Fruit fly (Drosophila melanogaster) whole organism, embryonic: ENCODE results near the gene TyrRS.
A peak's percentile ranks its signal among the peaks of the same experiment; 100 is the strongest.

Source experiments
- ATbp ChIP-seq: fragments of 200-800 bp; sonication (Bioruptor generic); optimal IDR thresholded peaks from 2 replicates; lab custom pipeline; 2017; ENCODE audit warnings: missing biosample characterization, mild to moderate bottlenecking, missing genetic modification characterization, missing genetic modification reagents
- Ada2b ChIP-seq: fragments of 200-800 bp; sonication (Bioruptor generic); IDR thresholded peaks from 2 replicates; pipeline ENCODE4 v1.3.6; 2022; ENCODE audit warnings: missing biosample characterization, missing genetic modification characterization
- Atf3 ChIP-seq: fragments of 200-800 bp; sonication (Bioruptor generic); optimal IDR thresholded peaks from 3 replicates; lab custom pipeline; 2016; ENCODE audit warnings: missing biosample characterization, missing genetic modification characterization
- Bgb ChIP-seq: fragments of 200-800 bp; sonication (Bioruptor generic); IDR thresholded peaks from 2 replicates; pipeline ENCODE4 v1.3.6; 2022; ENCODE audit warnings: missing biosample characterization, missing genetic modification characterization; ENCODE audit not compliant: partially characterized antibody
- CG12236 ChIP-seq: fragments of 200-800 bp; sonication (Bioruptor generic); optimal IDR thresholded peaks from 2 replicates; lab custom pipeline; 2016; ENCODE audit warnings: missing biosample characterization, missing genetic modification characterization
- CG12942 ChIP-seq: fragments of 200-800 bp; sonication (Bioruptor generic); optimal IDR thresholded peaks from 3 replicates; lab custom pipeline; 2016; ENCODE audit warnings: missing biosample characterization, missing genetic modification characterization
- CG13123 ChIP-seq: fragments of 200-800 bp; sonication (Bioruptor generic); optimal IDR thresholded peaks from 2 replicates; lab custom pipeline; 2016; ENCODE audit warnings: missing biosample characterization, missing genetic modification characterization
- CG13624 ChIP-seq: fragments of 200-800 bp; sonication (Bioruptor generic); optimal IDR thresholded peaks from 2 replicates; lab custom pipeline; 2016; ENCODE audit warnings: missing biosample characterization, missing genetic modification characterization
- CG13775 ChIP-seq: fragments of 200-800 bp; sonication (Bioruptor generic); optimal IDR thresholded peaks from 3 replicates; lab custom pipeline; 2017; ENCODE audit warnings: missing biosample characterization, mild to moderate bottlenecking, missing genetic modification characterization
- CG14441 ChIP-seq: fragments of 200-800 bp; sonication (Bioruptor generic); IDR thresholded peaks from 2 replicates; pipeline ENCODE4 v1.3.6; 2022; ENCODE audit warnings: missing biosample characterization, missing genetic modification characterization
- CG1647 ChIP-seq: fragments of 200-800 bp; sonication (Bioruptor generic); optimal IDR thresholded peaks from 3 replicates; lab custom pipeline; 2016; ENCODE audit warnings: missing biosample characterization, missing genetic modification characterization
- CG18619 ChIP-seq: fragments of 200-800 bp; sonication (Bioruptor generic); optimal IDR thresholded peaks from 3 replicates; lab custom pipeline; 2017; ENCODE audit warnings: missing biosample characterization, mild to moderate bottlenecking, missing genetic modification characterization
- CG2116 ChIP-seq: fragments of 200-800 bp; sonication (Bioruptor generic); optimal IDR thresholded peaks from 3 replicates; lab custom pipeline; 2018; ENCODE audit warnings: missing biosample characterization, mild to moderate bottlenecking, missing genetic modification characterization
- CG2199 ChIP-seq: fragments of 200-800 bp; sonication (Bioruptor generic); IDR thresholded peaks from 3 replicates; pipeline ENCODE4 v1.3.6; 2022; ENCODE audit warnings: missing biosample characterization, missing genetic modification characterization
- CG32772 ChIP-seq: fragments of 200-800 bp; sonication (Bioruptor generic); IDR thresholded peaks from 2 replicates; pipeline ENCODE4 v1.3.6; 2022; ENCODE audit warnings: missing biosample characterization, missing genetic modification characterization
- CG3726 ChIP-seq: fragments of 200-800 bp; sonication (Bioruptor generic); IDR thresholded peaks from 3 replicates; pipeline ENCODE4, ENCODE4 v1.3.6; 2022; ENCODE audit warnings: missing biosample characterization, missing genetic modification characterization
- CG4282 ChIP-seq: fragments of 200-800 bp; sonication (Bioruptor generic); optimal IDR thresholded peaks from 2 replicates; lab custom pipeline; 2016; ENCODE audit warnings: missing biosample characterization, missing genetic modification characterization
- CG4707 ChIP-seq: fragments of 200-800 bp; sonication (Bioruptor generic); optimal IDR thresholded peaks from 2 replicates; lab custom pipeline; 2018; ENCODE audit warnings: missing biosample characterization, mild to moderate bottlenecking, missing genetic modification characterization, moderate library complexity
- CG6254 ChIP-seq: fragments of 200-800 bp; sonication (Bioruptor generic); optimal IDR thresholded peaks from 3 replicates; lab custom pipeline; 2017; ENCODE audit warnings: mild to moderate bottlenecking, missing biosample characterization, missing genetic modification reagents, missing genetic modification characterization
- CG8765 ChIP-seq: fragments of 200-800 bp; sonication (Bioruptor generic); IDR thresholded peaks from 2 replicates; pipeline ENCODE4 v1.3.6; 2022; ENCODE audit warnings: missing biosample characterization, missing genetic modification characterization
- CG9797 ChIP-seq: fragments of 200-800 bp; sonication (Bioruptor generic); optimal IDR thresholded peaks from 3 replicates; lab custom pipeline; 2018; ENCODE audit warnings: missing biosample characterization, mild to moderate bottlenecking, missing genetic modification characterization
- CoRest ChIP-seq: fragments of 200-800 bp; sonication (Bioruptor generic); optimal IDR thresholded peaks from 3 replicates; lab custom pipeline; 2018; ENCODE audit warnings: missing biosample characterization, mild to moderate bottlenecking, missing genetic modification characterization, moderate library complexity
- Doc3 ChIP-seq: fragments of 200-800 bp; sonication (Bioruptor generic); IDR thresholded peaks from 3 replicates; pipeline ENCODE4 v1.3.6; 2022; ENCODE audit warnings: missing biosample characterization, missing genetic modification characterization; ENCODE audit not compliant: partially characterized antibody
- Elba2 ChIP-seq: fragments of 200-800 bp; sonication (Bioruptor generic); optimal IDR thresholded peaks from 3 replicates; lab custom pipeline; 2016; ENCODE audit warnings: missing biosample characterization, missing genetic modification characterization
- Hr3 ChIP-seq: fragments of 200-800 bp; sonication (Bioruptor generic); optimal IDR thresholded peaks from 3 replicates; lab custom pipeline; 2016; ENCODE audit warnings: missing biosample characterization, missing genetic modification characterization
- Hr78 ChIP-seq, 2 experiments: fragments of 200-800 bp in 1 of 2; fragments of >200 bp in 1 of 2; sonication (Bioruptor generic) in 1 of 2; optimal IDR thresholded peaks; 2 replicates each; lab custom pipeline; 2017 to 2019; ENCODE audit warnings: missing biosample characterization in 2 of 2, missing genetic modification characterization in 2 of 2, mild to moderate bottlenecking in 1 of 2, moderate library complexity in 1 of 2
- Kr ChIP-seq: fragments of 200-800 bp; sonication (Bioruptor generic); optimal IDR thresholded peaks from 2 replicates; lab custom pipeline; 2017; ENCODE audit warnings: missing biosample characterization, mild to moderate bottlenecking, missing genetic modification characterization
- Lpt ChIP-seq: fragments of >200 bp; optimal IDR thresholded peaks from 2 replicates; lab custom pipeline; 2018; ENCODE audit warnings: missing biosample characterization, missing genetic modification characterization
- Max ChIP-seq: fragments of 200-800 bp; sonication (Bioruptor generic); optimal IDR thresholded peaks from 2 replicates; lab custom pipeline; 2016; ENCODE audit warnings: missing biosample characterization, mild to moderate bottlenecking, missing genetic modification characterization
- Mes4 ChIP-seq: fragments of 200-800 bp; sonication (Bioruptor generic); optimal IDR thresholded peaks from 2 replicates; lab custom pipeline; 2016; ENCODE audit warnings: missing biosample characterization, missing genetic modification characterization
- NC2β ChIP-seq: fragments of 200-800 bp; sonication (Bioruptor generic); optimal IDR thresholded peaks from 2 replicates; lab custom pipeline; 2016; ENCODE audit warnings: missing biosample characterization, missing genetic modification characterization
- ap ChIP-seq: fragments of 200-800 bp; sonication (Bioruptor generic); IDR thresholded peaks from 2 replicates; pipeline ENCODE4 v1.3.6; 2022; ENCODE audit warnings: missing biosample characterization, missing genetic modification characterization
- cas ChIP-seq: fragments of 200-800 bp; sonication (Bioruptor generic); IDR thresholded peaks from 2 replicates; pipeline ENCODE4 v1.3.6; 2022; ENCODE audit warnings: missing biosample characterization, missing genetic modification characterization
- dmrt11E ChIP-seq: fragments of 200-800 bp; sonication (Bioruptor generic); optimal IDR thresholded peaks from 3 replicates; lab custom pipeline; 2018; ENCODE audit warnings: missing biosample characterization, mild to moderate bottlenecking, missing genetic modification characterization, moderate library complexity
- gce ChIP-seq: fragments of 200-800 bp; sonication (Bioruptor generic); IDR thresholded peaks from 3 replicates; pipeline ENCODE4 v1.3.6; 2022; ENCODE audit warnings: missing biosample characterization, missing genetic modification characterization
- ken ChIP-seq: fragments of 200-800 bp; sonication (Bioruptor generic); IDR thresholded peaks from 3 replicates; pipeline ENCODE4 v1.3.6; 2022; ENCODE audit warnings: missing biosample characterization, missing genetic modification characterization
- psq ChIP-seq: fragments of 200-800 bp; sonication (Bioruptor generic); optimal IDR thresholded peaks from 2 replicates; lab custom pipeline; 2017; ENCODE audit warnings: missing biosample characterization, missing genetic modification characterization
- sd ChIP-seq: fragments of 200-800 bp; sonication (Bioruptor generic); optimal IDR thresholded peaks from 3 replicates; lab custom pipeline; 2018; ENCODE audit warnings: missing biosample characterization, mild to moderate bottlenecking, missing genetic modification characterization, moderate library complexity
- shn ChIP-seq: fragments of 200-800 bp; sonication (Bioruptor generic); optimal IDR thresholded peaks from 3 replicates; lab custom pipeline; 2016; ENCODE audit warnings: missing biosample characterization, missing genetic modification characterization
- slp2 ChIP-seq: fragments of 200-800 bp; sonication (Bioruptor generic); optimal IDR thresholded peaks from 2 replicates; lab custom pipeline; 2016; ENCODE audit warnings: missing biosample characterization, missing genetic modification characterization
- so ChIP-seq: fragments of 200-800 bp; sonication (Bioruptor generic); IDR thresholded peaks from 3 replicates; pipeline ENCODE4 v1.3.6; 2022; ENCODE audit warnings: missing biosample characterization, missing genetic modification characterization
- stwl ChIP-seq: fragments of 200-800 bp; sonication (Bioruptor generic); optimal IDR thresholded peaks from 3 replicates; lab custom pipeline; 2018; ENCODE audit warnings: missing biosample characterization, mild to moderate bottlenecking, missing genetic modification characterization, moderate library complexity
- sug ChIP-seq: fragments of 200-800 bp; optimal IDR thresholded peaks from 2 replicates; lab custom pipeline; 2019; ENCODE audit warnings: missing biosample characterization, mild to moderate bottlenecking, missing genetic modification characterization, moderate library complexity
- tap ChIP-seq: fragments of 200-800 bp; optimal IDR thresholded peaks from 3 replicates; lab custom pipeline; 2019; ENCODE audit warnings: missing biosample characterization, mild to moderate bottlenecking, missing genetic modification characterization, moderate library complexity
- tll ChIP-seq, 2 experiments: fragments of 200-800 bp in 1 of 2; fragments of >200 bp in 1 of 2; sonication (Bioruptor generic) in 1 of 2; optimal IDR thresholded peaks; 2 replicates each; lab custom pipeline; 2017 to 2019; ENCODE audit warnings: missing biosample characterization in 2 of 2, missing genetic modification characterization in 2 of 2, mild to moderate bottlenecking in 1 of 2, moderate library complexity in 1 of 2
- trh ChIP-seq: fragments of 200-800 bp; sonication (Bioruptor generic); optimal IDR thresholded peaks from 2 replicates; lab custom pipeline; 2016; ENCODE audit warnings: missing biosample characterization, missing genetic modification characterization
- usp ChIP-seq: fragments of >200 bp; optimal IDR thresholded peaks from 2 replicates; lab custom pipeline; 2017; ENCODE audit warnings: missing biosample characterization, missing genetic modification characterization
- z ChIP-seq: fragments of 200-800 bp; sonication (Bioruptor generic); IDR thresholded peaks from 3 replicates; pipeline ENCODE4 v1.3.6; 2022; ENCODE audit warnings: missing biosample characterization, missing genetic modification characterization
- zf30C ChIP-seq: fragments of 200-800 bp; sonication (Bioruptor generic); optimal IDR thresholded peaks from 3 replicates; lab custom pipeline; 2018; ENCODE audit warnings: missing biosample characterization, mild to moderate bottlenecking, missing genetic modification characterization

TyrRS gene

dm6 chr3L:16408609-16409439, 10.3 kb downstream of the TyrRS start:
- TF ChIP-seq CG6254 (GFP tag; lab: Kevin White, UChicago) (peak; percentile 70), CG4282 (GFP tag; lab: Kevin White, UChicago) (no peak), sug (tag; lab: Kevin White, UChicago) (no peak), zf30C (GFP tag; lab: Kevin White, UChicago) (peak; percentile 93), NC2β (GFP tag; lab: Kevin White, UChicago) (peak; percentile 59), sd (peak; percentile 97), ap (GFP tag; lab: Robert Waterston, UW) (no peak), Ada2b (no peak), Elba2 (GFP tag; lab: Kevin White, UChicago) (no peak), dmrt11E (tag; lab: Kevin White, UChicago) (peak; percentile 71), trh (no peak), slp2 (GFP tag; lab: Kevin White, UChicago) (no peak), Bgb (GFP tag; lab: Robert Waterston, UW) (no peak), gce (GFP tag; lab: Robert Waterston, UW) (0 out of 3 replicates have a peak, but pooled peaks have one; percentile 17), CG18619 (peak; percentile 27), CG3726 (GFP tag; lab: Robert Waterston, UW) (no peak), CG32772 (GFP tag; lab: Robert Waterston, UW) (no peak), so (GFP tag; lab: Robert Waterston, UW) (0 out of 3 replicates have a peak, but pooled peaks have one; percentile 41), cas (GFP tag; lab: Robert Waterston, UW) (no peak), z (peak; percentile 63; the same call in 1 of the 3 replicates), ATbp (GFP tag; lab: Kevin White, UChicago) (peak; percentile 71), CG2199 (GFP tag; lab: Robert Waterston, UW) (no peak), CG8765 (GFP tag; lab: Robert Waterston, UW) (no peak), Kr (GFP tag; lab: Kevin White, UChicago) (peak; percentile 88), CG13775 (peak; percentile 44), CG4707 (GFP tag; lab: Kevin White, UChicago) (peak; percentile 5), CG13123 (peak; percentile 31), CoRest (tag; lab: Kevin White, UChicago) (peak; percentile 10), ken (GFP tag; lab: Robert Waterston, UW) (0 out of 3 replicates have a peak, but pooled peaks have one; percentile 33), CG9797 (GFP tag; lab: Kevin White, UChicago) (peak; percentile 12), shn (peak; percentile 14), Max (peak; percentile 34), Atf3 (GFP tag; lab: Kevin White, UChicago) (peak; percentile 50), CG2116 (GFP tag; lab: Kevin White, UChicago) (peak; percentile 32), CG1647 (GFP tag; lab: Kevin White, UChicago) (no peak), CG14441 (GFP tag; lab: Robert Waterston, UW) (no peak), usp (GFP tag; lab: Kevin White, UChicago) (no peak), psq (GFP tag; lab: Kevin White, UChicago) (peak; percentile 19), stwl (tag; lab: Kevin White, UChicago) (peak; percentile 0), Lpt (no peak), tap (tag; lab: Kevin White, UChicago) (no peak), Mes4 (peak; percentile 46), Doc3 (GFP tag; lab: Robert Waterston, UW) (no peak), CG12236 (GFP tag; lab: Kevin White, UChicago) (peak; percentile 54), CG12942 (GFP tag; lab: Kevin White, UChicago) (peak; percentile 59), Hr78 (GFP tag; optimal IDR thresholded peaks at IDR 0.05; lab: Kevin White, UChicago) (no peak), tll (GFP tag; optimal IDR thresholded peaks at IDR 0.05; lab: Kevin White, UChicago) (peak in 1 of 2 experiments; percentile 21), Hr3 (peak; percentile 9), CG13624 (GFP tag; lab: Kevin White, UChicago) (no peak)
